Fruit fly (Drosophila melanogaster) whole organism, wandering third instar larva: ENCODE measurements around the gene CG16717.

ENCODE experiments used
- Abd-B ChIP-seq: fragments of >200 bp; optimal IDR thresholded peaks from 2 replicates; lab custom pipeline; 2017; ENCODE audit warnings: missing biosample characterization, missing genetic modification characterization
- CG32264 ChIP-seq: fragments of 200-800 bp; sonication (Bioruptor generic); optimal IDR thresholded peaks from 2 replicates; lab custom pipeline; 2016; ENCODE audit warnings: missing biosample characterization, missing genetic modification characterization
- CG9705 ChIP-seq: fragments of 200-800 bp; sonication (Bioruptor generic); optimal IDR thresholded peaks from 2 replicates; lab custom pipeline; 2018; ENCODE audit warnings: missing biosample characterization, mild to moderate bottlenecking, missing genetic modification characterization
- CrebA ChIP-seq: fragments of 200-800 bp; sonication (Bioruptor generic); optimal IDR thresholded peaks from 2 replicates; lab custom pipeline; 2016; ENCODE audit warnings: missing biosample characterization, mild to moderate bottlenecking, missing genetic modification characterization, borderline replicate concordance
- Dfd ChIP-seq: fragments of >200 bp; optimal IDR thresholded peaks from 2 replicates; lab custom pipeline; 2017; ENCODE audit warnings: missing biosample characterization, missing genetic modification characterization
- Dif ChIP-seq: fragments of 200-275, 200-300 bp; sonication (Bioruptor generic); optimal IDR thresholded peaks from 2 replicates; lab custom pipeline; 2018; ENCODE audit warnings: missing biosample characterization, missing genetic modification characterization; ENCODE audit not compliant: partially characterized antibody
- GATAd ChIP-seq: sonication (Bioruptor generic); optimal IDR thresholded peaks from 2 replicates; lab custom pipeline; 2016; ENCODE audit warnings: missing biosample characterization, missing genetic modification characterization
- HLH106 ChIP-seq: fragments of 200-800 bp; optimal IDR thresholded peaks from 3 replicates; lab custom pipeline; 2019; ENCODE audit warnings: missing biosample characterization, mild to moderate bottlenecking, missing genetic modification characterization, moderate library complexity
- Hnf4 ChIP-seq: fragments of 200-800 bp; sonication (Bioruptor generic); optimal IDR thresholded peaks from 2 replicates; lab custom pipeline; 2016; ENCODE audit warnings: missing biosample characterization, mild to moderate bottlenecking, missing genetic modification characterization
- Hr78 ChIP-seq: fragments of >200 bp; optimal IDR thresholded peaks from 2 replicates; lab custom pipeline; 2017; ENCODE audit warnings: missing biosample characterization, missing genetic modification characterization
- Hr83 ChIP-seq: fragments of 200-300 bp; sonication (Bioruptor generic); optimal IDR thresholded peaks from 2 replicates; lab custom pipeline; 2016; ENCODE audit warnings: missing biosample characterization, mild to moderate bottlenecking, missing genetic modification characterization, moderate library complexity; ENCODE audit not compliant: poor library complexity, severe bottlenecking
- Jra ChIP-seq: sonication (Bioruptor generic); optimal IDR thresholded peaks from 2 replicates; lab custom pipeline; 2016; ENCODE audit warnings: missing biosample characterization, missing genetic modification characterization
- Mio ChIP-seq: sonication (Bioruptor generic); optimal IDR thresholded peaks from 2 replicates; lab custom pipeline; 2016; ENCODE audit warnings: missing biosample characterization, missing genetic modification characterization
- Myc ChIP-seq: fragments of >200 bp; optimal IDR thresholded peaks from 2 replicates; lab custom pipeline; 2017
- N ChIP-seq: fragments of >200 bp; optimal IDR thresholded peaks from 2 replicates; lab custom pipeline; 2018; ENCODE audit warnings: missing biosample characterization, missing external identifiers, missing genetic modification characterization
- OdsH ChIP-seq: fragments of 200-800 bp; sonication (Bioruptor generic); optimal IDR thresholded peaks from 2 replicates; lab custom pipeline; 2016; ENCODE audit warnings: missing biosample characterization, mild to moderate bottlenecking, missing genetic modification characterization
- Rel ChIP-seq, 2 experiments: fragments of 200-800 bp; sonication (Bioruptor generic) in 1 of 2; optimal IDR thresholded peaks; 2 replicates in 1 of 2; 3 replicates in 1 of 2; lab custom pipeline; 2016 to 2019; ENCODE audit warnings: mild to moderate bottlenecking in 2 of 2, missing biosample characterization in 2 of 2, missing genetic modification characterization in 2 of 2, moderate library complexity in 1 of 2
- Sp1 ChIP-seq: fragments of 200-800 bp; sonication (Bioruptor generic); optimal IDR thresholded peaks from 3 replicates; lab custom pipeline; 2019; ENCODE audit warnings: missing biosample characterization, mild to moderate bottlenecking, missing genetic modification characterization, moderate library complexity
- Vsx2 ChIP-seq: fragments of 200-300, 225-300 bp; sonication (Bioruptor generic); optimal IDR thresholded peaks from 2 replicates; lab custom pipeline; 2018; ENCODE audit warnings: missing biosample characterization, missing genetic modification characterization; ENCODE audit not compliant: partially characterized antibody
- br ChIP-seq: fragments of 200-800 bp; sonication (Bioruptor generic); optimal IDR thresholded peaks from 2 replicates; lab custom pipeline; 2016; ENCODE audit warnings: missing biosample characterization, missing genetic modification characterization
- brk ChIP-seq: fragments of 200-800 bp; sonication (Bioruptor generic); optimal IDR thresholded peaks from 2 replicates; lab custom pipeline; 2016; ENCODE audit warnings: missing biosample characterization, mild to moderate bottlenecking, missing genetic modification characterization
- dl ChIP-seq, 2 experiments: fragments of 175-275, 200-275 bp in 1 of 2; fragments of 200-275 bp in 1 of 2; sonication (Bioruptor generic); optimal IDR thresholded peaks; lab custom pipeline; 2018; ENCODE audit warnings: mild to moderate bottlenecking in 2 of 2, missing biosample characterization in 2 of 2, missing genetic modification characterization in 2 of 2, moderate library complexity in 2 of 2; ENCODE audit not compliant: partially characterized antibody in 2 of 2, insufficient read depth in 1 of 2
- dmrt93B ChIP-seq: fragments of 200-800 bp; sonication (Bioruptor generic); optimal IDR thresholded peaks from 2 replicates; lab custom pipeline; 2018; ENCODE audit warnings: missing biosample characterization, mild to moderate bottlenecking, missing genetic modification characterization
- dsf ChIP-seq: sonication (Bioruptor generic); optimal IDR thresholded peaks from 2 replicates; lab custom pipeline; 2016; ENCODE audit warnings: missing biosample characterization, missing genetic modification characterization, borderline replicate concordance
- ey ChIP-seq: fragments of 200-800 bp; sonication (Bioruptor generic); optimal IDR thresholded peaks from 2 replicates; lab custom pipeline; 2016; ENCODE audit warnings: missing biosample characterization, missing genetic modification characterization
- foxo ChIP-seq, 2 experiments: fragments of 200-800 bp; sonication (Bioruptor generic); optimal IDR thresholded peaks; 2 replicates in 1 of 2; 3 replicates in 1 of 2; lab custom pipeline; 2016 to 2017; ENCODE audit warnings: missing biosample characterization in 2 of 2, missing genetic modification characterization in 2 of 2
- fru ChIP-seq: fragments of 200-800 bp; sonication (Bioruptor generic); optimal IDR thresholded peaks from 3 replicates; lab custom pipeline; 2016; ENCODE audit warnings: missing biosample characterization, mild to moderate bottlenecking, missing genetic modification characterization
- h ChIP-seq: fragments of 200-800 bp; sonication (Bioruptor generic); optimal IDR thresholded peaks from 3 replicates; lab custom pipeline; 2016; ENCODE audit warnings: missing biosample characterization, mild to moderate bottlenecking, missing genetic modification characterization
- jim ChIP-seq: fragments of 175-275, 200-325 bp; sonication (Bioruptor generic); optimal IDR thresholded peaks from 2 replicates; lab custom pipeline; 2016; ENCODE audit warnings: missing biosample characterization, mild to moderate bottlenecking, missing genetic modification characterization
- lola ChIP-seq: fragments of >200 bp; optimal IDR thresholded peaks from 2 replicates; lab custom pipeline; 2017; ENCODE audit warnings: missing biosample characterization, missing genetic modification characterization
- pan ChIP-seq: fragments of >200 bp; optimal IDR thresholded peaks from 2 replicates; lab custom pipeline; 2017
- psq ChIP-seq: fragments of 200-800 bp; sonication (Bioruptor generic); optimal IDR thresholded peaks from 3 replicates; lab custom pipeline; 2017; ENCODE audit warnings: missing biosample characterization, mild to moderate bottlenecking, missing genetic modification characterization, moderate library complexity
- rgr ChIP-seq: fragments of 200-800 bp; sonication (Bioruptor generic); optimal IDR thresholded peaks from 3 replicates; lab custom pipeline; 2016; ENCODE audit warnings: missing biosample characterization, mild to moderate bottlenecking, missing genetic modification characterization
- sage ChIP-seq: fragments of 200-800 bp; sonication (Bioruptor generic); optimal IDR thresholded peaks from 2 replicates; lab custom pipeline; 2016; ENCODE audit warnings: missing biosample characterization, mild to moderate bottlenecking, missing genetic modification characterization
- sv ChIP-seq: fragments of 200-800 bp; sonication (Bioruptor generic); optimal IDR thresholded peaks from 3 replicates; lab custom pipeline; 2016; ENCODE audit warnings: missing biosample characterization, missing genetic modification characterization
- tai ChIP-seq: sonication (Bioruptor generic); optimal IDR thresholded peaks from 2 replicates; lab custom pipeline; 2016; ENCODE audit warnings: missing biosample characterization, missing genetic modification characterization
- usp ChIP-seq: fragments of >200 bp; optimal IDR thresholded peaks from 2 replicates; lab custom pipeline; 2017; ENCODE audit warnings: missing biosample characterization, missing genetic modification characterization
- woc ChIP-seq: sonication (Bioruptor generic); optimal IDR thresholded peaks from 2 replicates; lab custom pipeline; 2016; ENCODE audit warnings: missing biosample characterization, mild to moderate bottlenecking, missing genetic modification characterization

Gene CG16717

DNA sequence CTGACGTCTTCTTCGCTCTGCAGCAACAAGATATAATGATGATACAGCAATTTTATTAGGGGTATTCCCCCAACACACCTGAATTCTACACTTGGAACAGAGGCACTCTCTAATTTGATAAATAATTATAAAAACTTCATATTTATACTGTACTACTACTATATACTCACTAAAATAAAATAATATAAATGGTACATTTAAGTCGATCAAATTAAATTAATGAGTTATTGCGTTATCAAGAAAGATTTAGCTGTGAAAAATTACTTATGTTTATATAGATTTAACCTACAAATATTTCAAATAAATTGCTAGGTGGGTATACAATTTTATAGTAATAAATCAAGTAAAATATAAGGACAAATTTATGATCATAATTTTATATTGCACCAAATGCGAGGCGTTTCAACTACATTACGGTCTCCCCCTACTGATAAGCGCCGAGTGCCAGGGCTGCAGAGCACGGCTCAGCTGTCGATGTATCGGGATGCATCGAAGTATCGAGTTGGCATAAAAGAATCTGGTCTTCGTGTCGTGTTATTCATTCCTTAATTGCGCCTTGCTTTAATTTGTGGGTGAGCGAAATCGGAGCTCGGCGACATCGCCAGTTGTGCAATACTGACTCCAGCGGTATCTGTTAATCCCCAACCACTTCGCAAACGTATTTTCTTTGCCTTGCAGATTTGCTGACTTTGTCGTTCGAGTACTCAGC, 35.0 kb downstream of the CG16717 start, which contains the start of gene vsg:
vsg (plus strand) TSS at position 497 of the 709 bp plus-strand sequence.
- TF ChIP-seq sv (peak; percentile 75), Vsx2 (no peak), pan (lab: Kevin White, UChicago) (no peak), ey (GFP tag; lab: Kevin White, UChicago) (peak; percentile 55), lola (GFP tag; lab: Kevin White, UChicago) (no peak), Jra (GFP tag; lab: Kevin White, UChicago) (no peak), GATAd (GFP tag; lab: Kevin White, UChicago) (no peak), dmrt93B (GFP tag; lab: Kevin White, UChicago) (peak; percentile 70), OdsH (GFP tag; lab: Kevin White, UChicago) (peak; percentile 60), Hr78 (GFP tag; lab: Kevin White, UChicago) (no peak), brk (GFP tag; lab: Kevin White, UChicago) (no peak), Hnf4 (GFP tag; lab: Kevin White, UChicago) (no peak), tai (GFP tag; lab: Kevin White, UChicago) (no peak), Rel (GFP tag; optimal IDR thresholded peaks at IDR 0.05; lab: Kevin White, UChicago) (no peak), Rel (tag; optimal IDR thresholded peaks at IDR 0.05; lab: Kevin White, UChicago) (no peak), HLH106 (peak; percentile 87), foxo (GFP tag; optimal IDR thresholded peaks at IDR 0.05; lab: Kevin White, UChicago) (peak in 1 of 2 experiments; percentile 76), usp (GFP tag; lab: Kevin White, UChicago) (no peak), Sp1 (GFP tag; lab: Kevin White, UChicago) (peak; percentile 82), dsf (GFP tag; lab: Kevin White, UChicago) (no peak), N (peak; percentile 9), Hr83 (peak; percentile 69), Abd-B (GFP tag; lab: Kevin White, UChicago) (no peak), Myc (peak; percentile 4), dl (GFP tag; optimal IDR thresholded peaks at IDR 0.05; lab: Kevin White, UChicago; ENCODE audit: insufficient read depth in 1 of 2, partially characterized antibody in 2 of 2) (no peak), rgr (GFP tag; lab: Kevin White, UChicago) (peak; percentile 62), woc (GFP tag; lab: Kevin White, UChicago) (peak; percentile 47), Dif (GFP tag; lab: Kevin White, UChicago) (no peak), sage (GFP tag; lab: Kevin White, UChicago) (no peak), CrebA (no peak), br (GFP tag; lab: Kevin White, UChicago) (no peak), CG32264 (GFP tag; lab: Kevin White, UChicago) (no peak), fru (GFP tag; lab: Kevin White, UChicago) (peak; percentile 44), Mio (no peak), CG9705 (GFP tag; lab: Kevin White, UChicago) (peak; percentile 51), psq (peak; percentile 62), Dfd (GFP tag; lab: Kevin White, UChicago) (peak; percentile 30), jim (GFP tag; lab: Kevin White, UChicago) (no peak), h (GFP tag; lab: Kevin White, UChicago) (peak; percentile 38)

DNA sequence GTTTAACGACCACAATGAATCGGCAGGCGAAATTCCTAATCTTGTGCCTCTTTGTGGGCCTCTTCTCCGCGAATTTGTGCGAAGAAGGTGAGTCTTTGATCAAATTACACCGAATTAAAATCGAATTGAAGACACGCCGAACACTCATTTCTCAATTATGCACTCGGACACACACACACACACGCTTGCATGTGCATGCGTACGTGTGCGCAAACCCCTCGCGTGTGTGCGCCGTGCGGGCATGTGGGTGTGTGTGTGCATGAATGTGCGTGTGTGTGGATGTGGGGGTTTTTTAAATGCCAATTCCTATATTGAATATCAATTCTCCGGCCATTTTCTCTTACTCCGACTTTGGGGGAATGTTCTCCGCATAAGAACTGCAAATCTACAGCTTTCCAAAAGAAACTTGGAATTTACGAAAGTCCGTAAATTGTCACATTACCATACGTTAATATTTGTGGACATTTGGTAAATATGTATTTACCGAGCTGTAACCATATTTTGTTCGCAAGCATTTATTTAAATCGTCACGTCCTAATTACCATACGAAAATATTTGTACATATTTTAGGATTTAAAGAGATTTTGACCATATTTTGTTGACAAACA, 35.6 kb downstream of the CG16717 start:
- TF ChIP-seq jim (GFP tag; lab: Kevin White, UChicago): no peak
- TF ChIP-seq Hr83: peak; percentile 57
- no peak for TF ChIP-seq Sp1 (GFP tag; lab: Kevin White, UChicago)
- no peak for TF ChIP-seq OdsH (GFP tag; lab: Kevin White, UChicago)
- peak; percentile 36 for TF ChIP-seq Dif (GFP tag; lab: Kevin White, UChicago)
- no peak for TF ChIP-seq Rel (GFP tag; optimal IDR thresholded peaks at IDR 0.05; lab: Kevin White, UChicago)
- TF ChIP-seq Rel (tag; optimal IDR thresholded peaks at IDR 0.05; lab: Kevin White, UChicago): peak; percentile 100
- TF ChIP-seq Abd-B (GFP tag; lab: Kevin White, UChicago): peak; percentile 34
